Fruit fly (Drosophila melanogaster) whole organism, embryonic: ENCODE measurements around the gene COX7B.

ENCODE experiments used
- Adf1 ChIP-seq: fragments of 200-800 bp; sonication (Bioruptor generic); IDR thresholded peaks from 2 replicates; pipeline ENCODE4 v1.3.6; 2022; ENCODE audit warnings: missing biosample characterization, missing genetic modification characterization
- CG10267 ChIP-seq: fragments of 200-800 bp; sonication (Bioruptor generic); optimal IDR thresholded peaks from 2 replicates; lab custom pipeline; 2018; ENCODE audit warnings: missing biosample characterization, mild to moderate bottlenecking, missing genetic modification characterization, moderate library complexity
- CG11247 ChIP-seq: fragments of 200-800 bp; sonication (Bioruptor generic); IDR thresholded peaks from 2 replicates; pipeline ENCODE4 v1.3.6; 2022; ENCODE audit warnings: missing biosample characterization, missing genetic modification characterization
- CG11695 ChIP-seq: fragments of 200-800 bp; sonication (Bioruptor generic); IDR thresholded peaks from 3 replicates; pipeline ENCODE4 v1.3.6; 2022; ENCODE audit warnings: missing biosample characterization, missing genetic modification characterization
- CG12219 ChIP-seq: fragments of 200-800 bp; sonication (Bioruptor generic); optimal IDR thresholded peaks from 3 replicates; lab custom pipeline; 2018; ENCODE audit warnings: missing biosample characterization, mild to moderate bottlenecking, missing genetic modification characterization
- CG12236 ChIP-seq: fragments of 200-800 bp; sonication (Bioruptor generic); optimal IDR thresholded peaks from 2 replicates; lab custom pipeline; 2016; ENCODE audit warnings: missing biosample characterization, missing genetic modification characterization
- CG1233 ChIP-seq: fragments of 200-800 bp; sonication (Bioruptor generic); optimal IDR thresholded peaks from 4 replicates; lab custom pipeline; 2018; ENCODE audit warnings: missing biosample characterization, mild to moderate bottlenecking, missing genetic modification characterization
- CG13624 ChIP-seq: fragments of 200-800 bp; sonication (Bioruptor generic); optimal IDR thresholded peaks from 2 replicates; lab custom pipeline; 2016; ENCODE audit warnings: missing biosample characterization, missing genetic modification characterization
- CG13894 ChIP-seq: fragments of 200-800 bp; sonication (Bioruptor generic); optimal IDR thresholded peaks from 3 replicates; lab custom pipeline; 2018; ENCODE audit warnings: missing biosample characterization, mild to moderate bottlenecking, missing genetic modification characterization, moderate library complexity
- CG14710 ChIP-seq: fragments of 200-800 bp; sonication (Bioruptor generic); optimal IDR thresholded peaks from 3 replicates; lab custom pipeline; 2019; ENCODE audit warnings: missing biosample characterization, mild to moderate bottlenecking, missing genetic modification characterization, moderate library complexity
- CG15269 ChIP-seq: fragments of 200-800 bp; sonication (Bioruptor generic); optimal IDR thresholded peaks from 2 replicates; lab custom pipeline; 2018; ENCODE audit warnings: missing biosample characterization, mild to moderate bottlenecking, missing genetic modification characterization, moderate library complexity
- CG16779 ChIP-seq: fragments of 200-800 bp; sonication (Bioruptor generic); IDR thresholded peaks from 2 replicates; pipeline ENCODE4 v1.3.6; 2022; ENCODE audit warnings: missing biosample characterization, missing genetic modification characterization
- CG17361 ChIP-seq: fragments of 200-800 bp; sonication (Bioruptor generic); IDR thresholded peaks from 3 replicates; pipeline ENCODE4 v1.3.6; 2022; ENCODE audit warnings: missing biosample characterization, missing genetic modification characterization
- CG30403 ChIP-seq: fragments of 200-800 bp; sonication (Bioruptor generic); optimal IDR thresholded peaks from 3 replicates; lab custom pipeline; 2016; ENCODE audit warnings: missing biosample characterization, missing genetic modification characterization
- CG32767 ChIP-seq: fragments of 200-800 bp; sonication (Bioruptor generic); IDR thresholded peaks from 2 replicates; pipeline ENCODE4 v1.3.6; 2022; ENCODE audit warnings: missing biosample characterization, missing genetic modification characterization
- CG34422 ChIP-seq: fragments of 200-800 bp; sonication (Bioruptor generic); IDR thresholded peaks from 3 replicates; pipeline ENCODE4 v1.3.6; 2022; ENCODE audit warnings: missing biosample characterization, missing genetic modification characterization
- CG4328 ChIP-seq: fragments of 200-800 bp; sonication (Bioruptor generic); optimal IDR thresholded peaks from 3 replicates; lab custom pipeline; 2017; ENCODE audit warnings: missing biosample characterization, missing genetic modification reagents, missing genetic modification characterization
- CG4617 ChIP-seq: fragments of 200-800 bp; sonication (Bioruptor generic); optimal IDR thresholded peaks from 3 replicates; lab custom pipeline; 2016; ENCODE audit warnings: missing biosample characterization, missing genetic modification characterization, borderline replicate concordance
- CG8924 ChIP-seq: fragments of 200-800 bp; optimal IDR thresholded peaks from 3 replicates; lab custom pipeline; 2019; ENCODE audit warnings: missing biosample characterization, mild to moderate bottlenecking, missing genetic modification characterization, moderate library complexity
- CG8944 ChIP-seq: fragments of 200-800 bp; sonication (Bioruptor generic); optimal IDR thresholded peaks from 3 replicates; lab custom pipeline; 2016; ENCODE audit warnings: missing biosample characterization, missing genetic modification characterization
- CG9727 ChIP-seq: fragments of 200-800 bp; sonication (Bioruptor generic); optimal IDR thresholded peaks from 3 replicates; lab custom pipeline; 2017; ENCODE audit warnings: missing biosample characterization, mild to moderate bottlenecking, missing genetic modification characterization
- CTCF ChIP-seq: fragments of 200-800 bp; sonication (Bioruptor generic); optimal IDR thresholded peaks from 2 replicates; lab custom pipeline; 2017; ENCODE audit warnings: missing biosample characterization, mild to moderate bottlenecking, missing genetic modification characterization, moderate library complexity
- CoRest ChIP-seq: fragments of 200-800 bp; sonication (Bioruptor generic); optimal IDR thresholded peaks from 3 replicates; lab custom pipeline; 2018; ENCODE audit warnings: missing biosample characterization, mild to moderate bottlenecking, missing genetic modification characterization, moderate library complexity
- D19A ChIP-seq: fragments of 200-800 bp; optimal IDR thresholded peaks from 3 replicates; lab custom pipeline; 2019; ENCODE audit warnings: missing biosample characterization, mild to moderate bottlenecking, missing genetic modification characterization, moderate library complexity
- Eip74EF ChIP-seq, 2 experiments: fragments of 200-800 bp in 1 of 2; fragments of >200 bp in 1 of 2; sonication (Bioruptor generic) in 1 of 2; optimal IDR thresholded peaks; 2 replicates each; lab custom pipeline; 2017 to 2019; ENCODE audit warnings: missing biosample characterization in 2 of 2, missing genetic modification characterization in 2 of 2, mild to moderate bottlenecking in 1 of 2, moderate library complexity in 1 of 2
- Gsc ChIP-seq: fragments of 200-800 bp; sonication (Bioruptor generic); IDR thresholded peaks from 2 replicates; pipeline ENCODE4 v1.3.6; 2022; ENCODE audit warnings: missing biosample characterization, missing genetic modification characterization
- HmgZ ChIP-seq: fragments of 200-800 bp; sonication (Bioruptor generic); optimal IDR thresholded peaks from 2 replicates; lab custom pipeline; 2018; ENCODE audit warnings: missing biosample characterization, mild to moderate bottlenecking, missing genetic modification characterization
- Med ChIP-seq: fragments of 200-800 bp; sonication (Bioruptor generic); peaks from one replicate; lab custom pipeline; 2016; ENCODE audit warnings: missing biosample characterization, missing genetic modification characterization, mild to moderate bottlenecking, inconsistent platforms, moderate library complexity
- NK7.1 ChIP-seq: fragments of 200-800 bp; sonication (Bioruptor generic); optimal IDR thresholded peaks from 3 replicates; lab custom pipeline; 2016; ENCODE audit warnings: missing biosample characterization, missing genetic modification characterization
- Sry-δ ChIP-seq: fragments of 200-800 bp; sonication (Bioruptor generic); optimal IDR thresholded peaks from 2 replicates; lab custom pipeline; 2016; ENCODE audit warnings: missing biosample characterization, missing genetic modification characterization
- YL-1 ChIP-seq: fragments of 200-800 bp; sonication (Bioruptor generic); optimal IDR thresholded peaks from 3 replicates; lab custom pipeline; 2017; ENCODE audit warnings: missing biosample characterization, mild to moderate bottlenecking, missing genetic modification characterization
- croc ChIP-seq: fragments of 200-800 bp; sonication (Bioruptor generic); conservative IDR thresholded peaks from 3 replicates; pipeline ENCODE4 v1.3.6; 2022; ENCODE audit warnings: missing biosample characterization, missing genetic modification characterization
- disco-r ChIP-seq: fragments of 200-800 bp; sonication (Bioruptor generic); optimal IDR thresholded peaks from 2 replicates; lab custom pipeline; 2016; ENCODE audit warnings: missing biosample characterization, missing genetic modification characterization
- dm ChIP-seq: fragments of 200-800 bp; sonication (Bioruptor generic); optimal IDR thresholded peaks from 3 replicates; lab custom pipeline; 2016; ENCODE audit warnings: missing biosample characterization, missing genetic modification characterization
- dmrt99B ChIP-seq: fragments of 200-800 bp; sonication (Bioruptor generic); optimal IDR thresholded peaks from 2 replicates; lab custom pipeline; 2018; ENCODE audit warnings: missing biosample characterization, mild to moderate bottlenecking, missing genetic modification characterization, moderate library complexity
- dpn ChIP-seq, 2 experiments: fragments of 200-800 bp; sonication (Bioruptor generic); optimal IDR thresholded peaks; 3 replicates each; lab custom pipeline; 2016; ENCODE audit warnings: missing biosample characterization in 2 of 2, missing genetic modification characterization in 2 of 2
- emc ChIP-seq: fragments of 200-800 bp; sonication (Bioruptor generic); optimal IDR thresholded peaks from 2 replicates; lab custom pipeline; 2016; ENCODE audit warnings: missing biosample characterization, missing genetic modification characterization
- fu2 ChIP-seq: fragments of 200-800 bp; sonication (Bioruptor generic); optimal IDR thresholded peaks from 2 replicates; lab custom pipeline; 2016; ENCODE audit warnings: missing biosample characterization, missing genetic modification characterization
- gce ChIP-seq: fragments of 200-800 bp; sonication (Bioruptor generic); IDR thresholded peaks from 3 replicates; pipeline ENCODE4 v1.3.6; 2022; ENCODE audit warnings: missing biosample characterization, missing genetic modification characterization
- grau ChIP-seq: fragments of 200-800 bp; optimal IDR thresholded peaks from 3 replicates; lab custom pipeline; 2019; ENCODE audit warnings: missing biosample characterization, mild to moderate bottlenecking, missing genetic modification characterization, moderate library complexity
- ham ChIP-seq: fragments of 200-800 bp; sonication (Bioruptor generic); IDR thresholded peaks from 2 replicates; pipeline ENCODE4 v1.3.6; 2022; ENCODE audit warnings: missing biosample characterization, missing genetic modification characterization
- hbn ChIP-seq: fragments of 200-800 bp; sonication (Bioruptor generic); IDR thresholded peaks from 2 replicates; pipeline ENCODE4 v1.3.6; 2022; ENCODE audit warnings: missing biosample characterization, missing genetic modification characterization; ENCODE audit not compliant: partially characterized antibody
- ind ChIP-seq: fragments of 200-800 bp; sonication (Bioruptor generic); optimal IDR thresholded peaks from 3 replicates; lab custom pipeline; 2016; ENCODE audit warnings: missing biosample characterization, missing genetic modification characterization
- kay ChIP-seq: fragments of 200-800 bp; sonication (Bioruptor generic); optimal IDR thresholded peaks from 2 replicates; lab custom pipeline; 2016; ENCODE audit warnings: missing biosample characterization, missing genetic modification characterization
- mam ChIP-seq: fragments of 200-800 bp; sonication (Bioruptor generic); optimal IDR thresholded peaks from 3 replicates; lab custom pipeline; 2016; ENCODE audit warnings: missing biosample characterization, missing genetic modification characterization
- nerfin-1 ChIP-seq: fragments of 200-800 bp; sonication (Bioruptor generic); optimal IDR thresholded peaks from 3 replicates; lab custom pipeline; 2019; ENCODE audit warnings: missing biosample characterization, mild to moderate bottlenecking, missing genetic modification characterization, moderate library complexity
- otp ChIP-seq: fragments of 200-800 bp; sonication (Bioruptor generic); IDR thresholded peaks from 3 replicates; pipeline ENCODE4, ENCODE4 v1.3.6; 2022; ENCODE audit warnings: missing biosample characterization, missing genetic modification characterization
- pfk ChIP-seq: fragments of 200-800 bp; sonication (Bioruptor generic); optimal IDR thresholded peaks from 2 replicates; lab custom pipeline; 2018; ENCODE audit warnings: missing biosample characterization, mild to moderate bottlenecking, missing genetic modification characterization, moderate library complexity
- stwl ChIP-seq: fragments of 200-800 bp; sonication (Bioruptor generic); optimal IDR thresholded peaks from 3 replicates; lab custom pipeline; 2018; ENCODE audit warnings: missing biosample characterization, mild to moderate bottlenecking, missing genetic modification characterization, moderate library complexity
- tup ChIP-seq: fragments of 200-800 bp; sonication (Bioruptor generic); optimal IDR thresholded peaks from 2 replicates; lab custom pipeline; 2016; ENCODE audit warnings: missing biosample characterization, mild to moderate bottlenecking, missing genetic modification characterization, moderate library complexity
- twi ChIP-seq: fragments of 200-800 bp; optimal IDR thresholded peaks from 2 replicates; lab custom pipeline; 2019; ENCODE audit warnings: missing biosample characterization, mild to moderate bottlenecking, missing genetic modification characterization, moderate library complexity
- wor ChIP-seq: fragments of 200-800 bp; sonication (Bioruptor generic); IDR thresholded peaks from 2 replicates; pipeline ENCODE4 v1.3.6; 2022; ENCODE audit warnings: missing biosample characterization, missing genetic modification characterization
- zfh1 ChIP-seq: fragments of 200-800 bp; sonication (Bioruptor generic); IDR thresholded peaks from 3 replicates; pipeline ENCODE4 v1.3.6; 2022; ENCODE audit warnings: missing biosample characterization, missing genetic modification characterization

Gene COX7B

DNA sequence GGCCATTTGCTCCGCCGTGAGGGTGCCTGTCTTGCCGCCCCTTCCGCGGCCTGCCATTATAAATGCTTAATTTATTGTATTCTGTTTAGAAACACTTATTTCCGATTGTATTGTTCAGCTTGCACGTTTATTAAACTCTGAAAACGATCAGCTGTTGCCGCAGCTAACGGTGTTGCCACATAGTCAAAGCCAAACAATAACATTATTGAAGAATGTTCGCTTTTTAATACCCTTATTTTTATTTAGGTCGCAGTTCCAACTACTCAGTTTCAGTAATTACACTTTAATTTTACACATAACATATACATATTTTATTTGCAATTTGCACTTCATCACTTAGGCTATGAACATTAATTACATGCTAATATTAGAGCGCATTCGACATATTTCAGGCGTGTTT, 1.7 kb downstream of the COX7B start, which contains the start of gene Polr3G (continued):
- TF ChIP-seq gce (GFP tag; lab: Robert Waterston, UW) (no peak), CG34422 (GFP tag; lab: Robert Waterston, UW) (peak; percentile 55; the same call in 1 of the 3 replicates), Gsc (GFP tag; lab: Robert Waterston, UW) (no peak), CG13894 (tag; lab: Kevin White, UChicago) (peak; percentile 16), Adf1 (no peak; the same call in 1 of the 2 replicates), dmrt99B (tag; lab: Kevin White, UChicago) (no peak), CG12236 (no peak), CG17361 (GFP tag; lab: Robert Waterston, UW) (0 out of 3 replicates have a peak, but pooled peaks have one; percentile 18), Sry-δ (GFP tag; lab: Kevin White, UChicago) (peak; percentile 11), pfk (no peak), wor (GFP tag; lab: Robert Waterston, UW) (no peak), CG30403 (peak; percentile 20), D19A (tag; lab: Kevin White, UChicago) (peak; percentile 99), zfh1 (GFP tag; lab: Robert Waterston, UW) (peak; percentile 27; the same call in 2 of the 3 replicates), CG14710 (tag; lab: Kevin White, UChicago) (peak; percentile 35), croc (no peak), HmgZ (peak; percentile 35), fu2 (GFP tag; lab: Kevin White, UChicago) (no peak), mam (no peak), grau (tag; lab: Kevin White, UChicago) (peak; percentile 33), CG32767 (GFP tag; lab: Robert Waterston, UW) (no peak), stwl (peak; percentile 28), tup (GFP tag; lab: Kevin White, UChicago) (no peak), dpn (GFP tag; optimal IDR thresholded peaks at IDR 0.05; lab: Kevin White, UChicago) (peak in 1 of 2 experiments; percentile 15), ham (GFP tag; lab: Robert Waterston, UW) (no peak), ind (GFP tag; lab: Kevin White, UChicago) (no peak), dm (GFP tag; lab: Kevin White, UChicago) (peak; percentile 67), nerfin-1 (tag; lab: Kevin White, UChicago) (no peak), CoRest (tag; lab: Kevin White, UChicago) (no peak), Eip74EF (GFP tag; optimal IDR thresholded peaks at IDR 0.05; lab: Kevin White, UChicago) (no peak), CG15269 (no peak), CG11695 (no peak), CG1233 (GFP tag; lab: Kevin White, UChicago) (no peak), disco-r (no peak), CG4617 (no peak), CG12219 (GFP tag; lab: Kevin White, UChicago) (no peak), Med (GFP tag; lab: Kevin White, UChicago) (peak; percentile 80)

DNA sequence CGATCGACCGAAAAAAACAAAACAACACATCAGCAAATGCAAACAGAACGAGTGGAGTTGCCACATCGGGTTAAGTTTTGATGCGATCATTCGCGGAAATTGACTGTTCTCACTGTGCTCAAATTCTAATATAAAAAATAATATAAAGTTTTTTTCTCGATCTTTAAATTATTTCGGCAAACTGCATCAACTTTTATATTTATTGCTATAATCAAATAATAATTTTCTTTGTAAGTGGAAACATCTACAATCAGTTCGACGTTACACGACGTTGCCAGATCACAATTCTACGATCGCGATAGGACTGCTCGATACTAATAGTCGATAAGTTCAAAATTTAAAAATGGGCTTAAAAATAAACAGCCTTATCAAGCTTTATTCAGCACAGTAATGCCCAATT, 3.5 kb downstream of the COX7B start, which contains the start of gene Gorab:
Gene Gorab (minus strand): TSS at position 58 of the 400 bp plus-strand sequence.
- TF ChIP-seq emc (GFP tag; lab: Kevin White, UChicago) (peak; percentile 38), dpn (GFP tag; optimal IDR thresholded peaks at IDR 0.05; lab: Kevin White, UChicago) (peak; percentile 83 to 93), CG8944 (GFP tag; lab: Kevin White, UChicago) (peak; percentile 76), otp (GFP tag; lab: Robert Waterston, UW) (peak; percentile 92), CG11695 (peak; percentile 91), CG13624 (GFP tag; lab: Kevin White, UChicago) (peak; percentile 77), CG10267 (tag; lab: Kevin White, UChicago) (peak; percentile 85), hbn (GFP tag; lab: Robert Waterston, UW) (peak; percentile 57), NK7.1 (GFP tag; lab: Kevin White, UChicago) (peak; percentile 40), CG4328 (GFP tag; lab: Kevin White, UChicago) (peak; percentile 46), CTCF (GFP tag; lab: Kevin White, UChicago) (peak; percentile 17), CG11247 (GFP tag; lab: Robert Waterston, UW) (peak; percentile 93), twi (tag; lab: Kevin White, UChicago) (peak; percentile 67), YL-1 (peak; percentile 66), CG9727 (peak; percentile 88), kay (peak; percentile 85), CG8924 (tag; lab: Kevin White, UChicago) (peak; percentile 85), CG16779 (peak; percentile 71)
